Fruit fly (Drosophila melanogaster): ENCODE results near the gene CG13116.

CG13116 gene

DNA sequence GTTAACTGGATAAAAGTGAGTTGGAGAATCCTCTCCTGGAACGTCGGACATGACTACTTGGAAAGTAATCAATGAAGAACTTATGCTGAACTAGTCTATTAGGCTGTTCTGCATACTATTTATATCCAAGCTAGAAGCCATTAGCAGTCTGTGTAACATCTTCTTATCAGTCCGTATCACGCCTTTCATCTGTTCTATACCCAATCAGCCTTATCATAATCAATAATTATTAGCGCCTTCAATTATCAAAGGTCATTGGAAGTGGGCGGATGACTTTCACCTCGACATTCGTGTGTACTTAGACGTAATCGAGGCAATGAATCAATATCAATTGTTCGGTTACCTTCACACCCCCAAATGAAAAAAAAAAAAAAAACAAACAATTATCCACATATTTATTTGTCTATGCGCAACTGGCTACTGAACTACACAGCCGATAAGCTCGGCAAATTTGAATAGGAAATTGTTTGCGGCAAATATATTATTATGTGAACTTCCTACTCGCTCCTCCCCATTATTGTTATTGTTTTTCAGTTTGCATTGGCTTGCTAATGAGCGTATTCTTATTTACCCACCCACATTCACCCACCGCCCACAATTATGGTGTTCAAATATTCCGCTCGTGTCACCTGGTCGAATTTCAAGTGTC is 45.4 kb downstream of the CG13116 start, which contains the start of the genes ppk11 and ppk16 (continued):
- TF ChIP-seq CG18011 (GFP tag; optimal IDR thresholded peaks at IDR 0.05) = peak; percentile 4
- TF ChIP-seq CG12071 (GFP tag; optimal IDR thresholded peaks at IDR 0.05) = peak; percentile 31
- peak; percentile 86 for TF ChIP-seq sens (GFP tag)
- peak; percentile 19 for TF ChIP-seq Sox100B (GFP tag; optimal IDR thresholded peaks at IDR 0.05)
- peak; percentile 29; the same call in 1 of the 2 replicates for TF ChIP-seq Rfx (GFP tag; IDR thresholded peaks at IDR 0.05)
- peak in 1 of 2 experiments; percentile 52 for TF ChIP-seq bsh (GFP tag; optimal IDR thresholded peaks at IDR 0.05)
- TF ChIP-seq D19B (GFP tag; optimal IDR thresholded peaks at IDR 0.05) = no peak
- TF ChIP-seq CG1024 (GFP tag; IDR thresholded peaks at IDR 0.05) = no peak
- TF ChIP-seq Asciz (GFP tag; optimal IDR thresholded peaks at IDR 0.05) = peak; percentile 55
- peak; percentile 16 for TF ChIP-seq ems (GFP tag; optimal IDR thresholded peaks at IDR 0.05)
- TF ChIP-seq CG33213 (GFP tag; optimal IDR thresholded peaks at IDR 0.05) = peak; percentile 21
- no peak for TF ChIP-seq yki (optimal IDR thresholded peaks at IDR 0.05)
- TF ChIP-seq CG10209 (GFP tag; optimal IDR thresholded peaks at IDR 0.05) = peak; percentile 53
- TF ChIP-seq CG6272 (GFP tag; IDR thresholded peaks at IDR 0.05) = no peak
- TF ChIP-seq ash1 (GFP tag; optimal IDR thresholded peaks at IDR 0.05) = no peak
- peak; percentile 77 for TF ChIP-seq Xrp1 (GFP tag; IDR thresholded peaks at IDR 0.05)
- no peak for TF ChIP-seq Ptx1 (GFP tag; IDR thresholded peaks at IDR 0.05)
- TF ChIP-seq nom (GFP tag; optimal IDR thresholded peaks at IDR 0.05) = no peak
- no peak for TF ChIP-seq Ravus (GFP tag; IDR thresholded peaks at IDR 0.05)
- TF ChIP-seq Oaz (GFP tag; IDR thresholded peaks at IDR 0.05) = no peak
- no peak for TF ChIP-seq Mad (GFP tag; optimal IDR thresholded peaks at IDR 0.05)
- TF ChIP-seq CG10654 (GFP tag; optimal IDR thresholded peaks at IDR 0.05) = peak; percentile 12
- peak; percentile 54 for TF ChIP-seq CG11398 (GFP tag; optimal IDR thresholded peaks at IDR 0.05)
- peak; percentile 63 for TF ChIP-seq bab2 (GFP tag; optimal IDR thresholded peaks at IDR 0.05)
- TF ChIP-seq jing (GFP tag; optimal IDR thresholded peaks at IDR 0.05) = no peak
- no peak for TF ChIP-seq kah (GFP tag; optimal IDR thresholded peaks at IDR 0.05)
- peak; percentile 48 for TF ChIP-seq CG18764 (GFP tag; optimal IDR thresholded peaks at IDR 0.05)
- peak; percentile 50; the same call in 1 of the 3 replicates for TF ChIP-seq otp (GFP tag; IDR thresholded peaks at IDR 0.05)
- TF ChIP-seq CG14014 (GFP tag; IDR thresholded peaks at IDR 0.05) = peak; percentile 22; the same call in 1 of the 2 replicates
- TF ChIP-seq CG3281 (GFP tag; optimal IDR thresholded peaks at IDR 0.05) = peak; percentile 56
- no peak for TF ChIP-seq CG2129 (GFP tag; IDR thresholded peaks at IDR 0.05; ENCODE audit: partially characterized antibody)
- no peak for TF ChIP-seq NC2α (GFP tag; optimal IDR thresholded peaks at IDR 0.05)
- peak; percentile 10 for TF ChIP-seq CG9609 (GFP tag; optimal IDR thresholded peaks at IDR 0.05)
- peak; percentile 46 for TF ChIP-seq CG6813 (GFP tag; optimal IDR thresholded peaks at IDR 0.05)
- no peak for TF ChIP-seq Stat92E (GFP tag; optimal IDR thresholded peaks at IDR 0.05)
- TF ChIP-seq CG15011 (GFP tag; optimal IDR thresholded peaks at IDR 0.05) = peak; percentile 23
- 0 out of 2 replicates have a peak, but pooled peaks have one; percentile 11 for TF ChIP-seq al (GFP tag; IDR thresholded peaks at IDR 0.05)
- TF ChIP-seq H2.0 (GFP tag; IDR thresholded peaks at IDR 0.05) = no peak
- no peak for TF ChIP-seq Sin3A (optimal IDR thresholded peaks at IDR 0.05)
- no peak for TF ChIP-seq CG6254 (GFP tag; optimal IDR thresholded peaks at IDR 0.05)
- TF ChIP-seq CG12659 (GFP tag; optimal IDR thresholded peaks at IDR 0.05) = peak; percentile 1
- TF ChIP-seq sim (GFP tag; IDR thresholded peaks at IDR 0.05) = no peak
- TF ChIP-seq Usf (GFP tag; optimal IDR thresholded peaks at IDR 0.05) = no peak
- peak; percentile 13 for TF ChIP-seq CG8281 (tag; optimal IDR thresholded peaks at IDR 0.05)
- no peak for TF ChIP-seq gcm2 (GFP tag; optimal IDR thresholded peaks at IDR 0.05)
- no peak for TF ChIP-seq CG10543 (GFP tag; optimal IDR thresholded peaks at IDR 0.05)
- no peak for TF ChIP-seq ase (GFP tag; IDR thresholded peaks at IDR 0.05)
- TF ChIP-seq CG12155 (GFP tag; optimal IDR thresholded peaks at IDR 0.05) = no peak
- TF ChIP-seq Med (GFP tag) = peak; percentile 77
- no peak for TF ChIP-seq pzg (GFP tag; optimal IDR thresholded peaks at IDR 0.05)
- peak; percentile 23 for TF ChIP-seq Camta (GFP tag; optimal IDR thresholded peaks at IDR 0.05)
